Fruit fly (Drosophila melanogaster) whole organism, embryonic: Measurements from ENCODE around the gene cass.
A peak's percentile ranks its signal among the peaks of the same experiment; 100 is the strongest.

Source experiments
- CG11723 ChIP-seq: fragments of 200-800 bp; sonication (Bioruptor generic); optimal IDR thresholded peaks from 2 replicates; lab custom pipeline; 2017; ENCODE audit warnings: missing biosample characterization, mild to moderate bottlenecking, missing genetic modification characterization
- CG12071 ChIP-seq: fragments of 200-800 bp; sonication (Bioruptor generic); optimal IDR thresholded peaks from 3 replicates; lab custom pipeline; 2018; ENCODE audit warnings: missing biosample characterization, mild to moderate bottlenecking, missing genetic modification characterization
- CG12219 ChIP-seq: fragments of 200-800 bp; sonication (Bioruptor generic); optimal IDR thresholded peaks from 3 replicates; lab custom pipeline; 2018; ENCODE audit warnings: missing biosample characterization, mild to moderate bottlenecking, missing genetic modification characterization
- CG12659 ChIP-seq: fragments of 200-800 bp; sonication (Bioruptor generic); optimal IDR thresholded peaks from 3 replicates; lab custom pipeline; 2017; ENCODE audit warnings: mild to moderate bottlenecking, missing biosample characterization, missing genetic modification reagents, missing genetic modification characterization
- CG12942 ChIP-seq: fragments of 200-800 bp; sonication (Bioruptor generic); optimal IDR thresholded peaks from 3 replicates; lab custom pipeline; 2016; ENCODE audit warnings: missing biosample characterization, missing genetic modification characterization
- CG14014 ChIP-seq: fragments of 200-800 bp; sonication (Bioruptor generic); IDR thresholded peaks from 2 replicates; pipeline ENCODE4 v1.3.6; 2022; ENCODE audit warnings: missing biosample characterization, missing genetic modification characterization
- CG14667 ChIP-seq: fragments of 200-800 bp; sonication (Bioruptor generic); IDR thresholded peaks from 2 replicates; pipeline ENCODE4 v1.3.6; 2022; ENCODE audit warnings: missing biosample characterization, missing genetic modification characterization
- CG16815 ChIP-seq: fragments of 200-800 bp; sonication (Bioruptor generic); optimal IDR thresholded peaks from 3 replicates; lab custom pipeline; 2017; ENCODE audit warnings: missing biosample characterization, mild to moderate bottlenecking, missing genetic modification characterization
- CG17912 ChIP-seq: fragments of 200-800 bp; sonication (Bioruptor generic); optimal IDR thresholded peaks from 2 replicates; lab custom pipeline; 2018; ENCODE audit warnings: missing biosample characterization, mild to moderate bottlenecking, missing genetic modification characterization
- CG18619 ChIP-seq: fragments of 200-800 bp; sonication (Bioruptor generic); optimal IDR thresholded peaks from 3 replicates; lab custom pipeline; 2017; ENCODE audit warnings: missing biosample characterization, mild to moderate bottlenecking, missing genetic modification characterization
- CG4282 ChIP-seq: fragments of 200-800 bp; sonication (Bioruptor generic); optimal IDR thresholded peaks from 2 replicates; lab custom pipeline; 2016; ENCODE audit warnings: missing biosample characterization, missing genetic modification characterization
- CG4424 ChIP-seq: fragments of 200-800 bp; sonication (Bioruptor generic); optimal IDR thresholded peaks from 3 replicates; lab custom pipeline; 2016; ENCODE audit warnings: missing biosample characterization, missing genetic modification characterization
- CG4617 ChIP-seq: fragments of 200-800 bp; sonication (Bioruptor generic); optimal IDR thresholded peaks from 3 replicates; lab custom pipeline; 2016; ENCODE audit warnings: missing biosample characterization, missing genetic modification characterization, borderline replicate concordance
- CG4707 ChIP-seq: fragments of 200-800 bp; sonication (Bioruptor generic); optimal IDR thresholded peaks from 2 replicates; lab custom pipeline; 2018; ENCODE audit warnings: missing biosample characterization, mild to moderate bottlenecking, missing genetic modification characterization, moderate library complexity
- CG4820 ChIP-seq: fragments of 200-800 bp; sonication (Bioruptor generic); optimal IDR thresholded peaks from 3 replicates; lab custom pipeline; 2016; ENCODE audit warnings: missing biosample characterization, missing genetic modification characterization
- CG6854 ChIP-seq: fragments of 200-800 bp; sonication (Bioruptor generic); optimal IDR thresholded peaks from 3 replicates; lab custom pipeline; 2017; ENCODE audit warnings: missing biosample characterization, mild to moderate bottlenecking, missing genetic modification characterization
- CG7928 ChIP-seq: fragments of 200-800 bp; sonication (Bioruptor generic); optimal IDR thresholded peaks from 2 replicates; lab custom pipeline; 2017; ENCODE audit warnings: missing biosample characterization, mild to moderate bottlenecking, missing genetic modification characterization
- CG8359 ChIP-seq: fragments of 200-800 bp; sonication (Bioruptor generic); optimal IDR thresholded peaks from 2 replicates; lab custom pipeline; 2017; ENCODE audit warnings: missing biosample characterization, mild to moderate bottlenecking, missing genetic modification characterization, borderline replicate concordance
- CG9437 ChIP-seq: fragments of 200-800 bp; sonication (Bioruptor generic); optimal IDR thresholded peaks from 2 replicates; lab custom pipeline; 2018; ENCODE audit warnings: missing biosample characterization, mild to moderate bottlenecking, missing genetic modification characterization
- CoRest ChIP-seq: fragments of 200-800 bp; sonication (Bioruptor generic); optimal IDR thresholded peaks from 3 replicates; lab custom pipeline; 2018; ENCODE audit warnings: missing biosample characterization, mild to moderate bottlenecking, missing genetic modification characterization, moderate library complexity
- Doc2 ChIP-seq: fragments of 200-800 bp; sonication (Bioruptor generic); IDR thresholded peaks from 2 replicates; pipeline ENCODE4 v1.3.6; 2022; ENCODE audit warnings: missing biosample characterization, missing genetic modification characterization
- Elba2 ChIP-seq: fragments of 200-800 bp; sonication (Bioruptor generic); optimal IDR thresholded peaks from 3 replicates; lab custom pipeline; 2016; ENCODE audit warnings: missing biosample characterization, missing genetic modification characterization
- Jarid2 ChIP-seq: fragments of 200-800 bp; sonication (Bioruptor generic); optimal IDR thresholded peaks from 3 replicates; lab custom pipeline; 2017; ENCODE audit warnings: mild to moderate bottlenecking, missing biosample characterization, missing genetic modification reagents, missing genetic modification characterization
- Kr ChIP-seq: fragments of 200-800 bp; sonication (Bioruptor generic); optimal IDR thresholded peaks from 2 replicates; lab custom pipeline; 2017; ENCODE audit warnings: missing biosample characterization, mild to moderate bottlenecking, missing genetic modification characterization
- Mes4 ChIP-seq: fragments of 200-800 bp; sonication (Bioruptor generic); optimal IDR thresholded peaks from 2 replicates; lab custom pipeline; 2016; ENCODE audit warnings: missing biosample characterization, missing genetic modification characterization
- Nf-YA ChIP-seq: fragments of 200-800 bp; sonication (Bioruptor generic); IDR thresholded peaks from 2 replicates; pipeline ENCODE4 v1.3.6; 2022; ENCODE audit warnings: missing biosample characterization, missing genetic modification characterization
- Rfx ChIP-seq: fragments of 200-800 bp; sonication (Bioruptor generic); IDR thresholded peaks from 2 replicates; pipeline ENCODE4 v1.3.6; 2022; ENCODE audit warnings: missing biosample characterization, missing genetic modification characterization
- Scr ChIP-seq: fragments of 200-800 bp; sonication (Bioruptor generic); IDR thresholded peaks from 2 replicates; pipeline ENCODE4 v1.3.6; 2022; ENCODE audit warnings: missing biosample characterization, missing genetic modification characterization; ENCODE audit not compliant: partially characterized antibody
- Six4 ChIP-seq: fragments of 200-800 bp; sonication (Bioruptor generic); optimal IDR thresholded peaks from 2 replicates; lab custom pipeline; 2016; ENCODE audit warnings: missing biosample characterization, missing genetic modification characterization
- TFAM ChIP-seq: fragments of 200-800 bp; sonication (Bioruptor generic); optimal IDR thresholded peaks from 2 replicates; lab custom pipeline; 2017; ENCODE audit warnings: missing biosample characterization, missing genetic modification characterization, inconsistent platforms
- Trl ChIP-seq, 3 experiments: fragments of >200 bp in 2 of 3; fragments of 200-800 bp in 1 of 3; sonication (Bioruptor generic) in 1 of 3; optimal IDR thresholded peaks; 2 replicates in 1 of 3; 3 replicates in 2 of 3; lab custom pipeline; 2016 to 2017; ENCODE audit warnings: missing biosample characterization in 1 of 3, missing genetic modification characterization in 1 of 3
- bcd ChIP-seq: fragments of 200-800 bp; sonication (Bioruptor generic); optimal IDR thresholded peaks from 2 replicates; lab custom pipeline; 2017; ENCODE audit warnings: missing biosample characterization, mild to moderate bottlenecking, missing genetic modification characterization
- chif ChIP-seq, 2 experiments: fragments of 200-800 bp; sonication (Bioruptor generic); optimal IDR thresholded peaks; 3 replicates each; lab custom pipeline; 2016; ENCODE audit warnings: missing biosample characterization in 2 of 2, missing genetic modification characterization in 2 of 2
- crc ChIP-seq: fragments of 200-800 bp; sonication (Bioruptor generic); optimal IDR thresholded peaks from 2 replicates; lab custom pipeline; 2016; ENCODE audit warnings: missing biosample characterization, missing genetic modification characterization
- crol ChIP-seq: fragments of 200-800 bp; sonication (Bioruptor generic); IDR thresholded peaks from 2 replicates; pipeline ENCODE4 v1.3.6; 2022; ENCODE audit warnings: missing biosample characterization, missing genetic modification characterization
- dan ChIP-seq: fragments of 200-800 bp; sonication (Bioruptor generic); IDR thresholded peaks from 2 replicates; pipeline ENCODE4 v1.3.6; 2022; ENCODE audit warnings: missing biosample characterization, missing genetic modification characterization
- dmrt11E ChIP-seq: fragments of 200-800 bp; sonication (Bioruptor generic); optimal IDR thresholded peaks from 3 replicates; lab custom pipeline; 2018; ENCODE audit warnings: missing biosample characterization, mild to moderate bottlenecking, missing genetic modification characterization, moderate library complexity
- en ChIP-seq: fragments of 200-800 bp; sonication (Bioruptor generic); optimal IDR thresholded peaks from 2 replicates; lab custom pipeline; 2016; ENCODE audit warnings: missing biosample characterization, missing genetic modification characterization
- eyg ChIP-seq: fragments of 200-800 bp; sonication (Bioruptor generic); optimal IDR thresholded peaks from 3 replicates; lab custom pipeline; 2016; ENCODE audit warnings: missing biosample characterization, missing genetic modification characterization
- fu2 ChIP-seq: fragments of 200-800 bp; sonication (Bioruptor generic); optimal IDR thresholded peaks from 2 replicates; lab custom pipeline; 2016; ENCODE audit warnings: missing biosample characterization, missing genetic modification characterization
- gce ChIP-seq: fragments of 200-800 bp; sonication (Bioruptor generic); IDR thresholded peaks from 3 replicates; pipeline ENCODE4 v1.3.6; 2022; ENCODE audit warnings: missing biosample characterization, missing genetic modification characterization
- gt ChIP-seq: fragments of 200-800 bp; sonication (Bioruptor generic); IDR thresholded peaks from 2 replicates; pipeline ENCODE4 v1.3.6; 2022; ENCODE audit warnings: missing biosample characterization, missing genetic modification characterization
- kah ChIP-seq: fragments of 200-800 bp; sonication (Bioruptor generic); optimal IDR thresholded peaks from 2 replicates; lab custom pipeline; 2018; ENCODE audit warnings: missing biosample characterization, mild to moderate bottlenecking, missing genetic modification characterization
- lmd ChIP-seq: fragments of 200-800 bp; sonication (Bioruptor generic); IDR thresholded peaks from 2 replicates; pipeline ENCODE4 v1.3.6; 2022; ENCODE audit warnings: missing biosample characterization, missing genetic modification characterization
- pho ChIP-seq: fragments of 200-800 bp; sonication (Bioruptor generic); optimal IDR thresholded peaks from 2 replicates; lab custom pipeline; 2016; ENCODE audit warnings: missing biosample characterization, missing genetic modification characterization
- psq ChIP-seq: fragments of 200-800 bp; sonication (Bioruptor generic); optimal IDR thresholded peaks from 2 replicates; lab custom pipeline; 2017; ENCODE audit warnings: missing biosample characterization, missing genetic modification characterization
- row ChIP-seq: fragments of 200-800 bp; sonication (Bioruptor generic); IDR thresholded peaks from 3 replicates; pipeline ENCODE4 v1.3.6; 2022; ENCODE audit warnings: missing biosample characterization, missing genetic modification characterization
- shn ChIP-seq: fragments of 200-800 bp; sonication (Bioruptor generic); optimal IDR thresholded peaks from 3 replicates; lab custom pipeline; 2016; ENCODE audit warnings: missing biosample characterization, missing genetic modification characterization
- tin ChIP-seq: fragments of 200-800 bp; sonication (Bioruptor generic); optimal IDR thresholded peaks from 3 replicates; lab custom pipeline; 2016; ENCODE audit warnings: missing biosample characterization, missing genetic modification characterization

The cass gene

dm6 chr2L:17465915-17466677 lies 11.6 kb downstream of the cass start (continued):
- TF ChIP-seq crc (GFP tag; lab: Kevin White, UChicago) (peak; percentile 74), chif (GFP tag; optimal IDR thresholded peaks at IDR 0.05; lab: Kevin White, UChicago) (peak; percentile 84), bcd (peak; percentile 75), CG4707 (GFP tag; lab: Kevin White, UChicago) (peak; percentile 76), CG12942 (GFP tag; lab: Kevin White, UChicago) (peak; percentile 72), CG12659 (GFP tag; lab: Kevin White, UChicago) (peak; percentile 72), Trl (optimal IDR thresholded peaks at IDR 0.05; lab: Kevin White, UChicago) (no peak), Trl (GFP tag; optimal IDR thresholded peaks at IDR 0.05; lab: Kevin White, UChicago) (peak; percentile 66), row (GFP tag; lab: Robert Waterston, UW) (peak; percentile 86), tin (GFP tag; lab: Kevin White, UChicago) (peak; percentile 81), CG6854 (GFP tag; lab: Kevin White, UChicago) (peak; percentile 54), fu2 (GFP tag; lab: Kevin White, UChicago) (peak; percentile 61), Jarid2 (GFP tag; lab: Kevin White, UChicago) (peak; percentile 57), Nf-YA (GFP tag; lab: Robert Waterston, UW) (peak; percentile 80), dan (no peak; the same call in 1 of the 2 replicates), CG8359 (peak; percentile 52), CG11723 (GFP tag; lab: Kevin White, UChicago) (peak; percentile 32), Doc2 (GFP tag; lab: Robert Waterston, UW) (0 out of 2 replicates have a peak, but pooled peaks have one; percentile 41), gt (0 out of 2 replicates have a peak, but pooled peaks have one; percentile 17), Rfx (peak; percentile 74), CG14667 (GFP tag; lab: Robert Waterston, UW) (peak; percentile 69; the same call in 1 of the 2 replicates), CG4820 (GFP tag; lab: Kevin White, UChicago) (peak; percentile 75), CG4617 (peak; percentile 38), CG4424 (GFP tag; lab: Kevin White, UChicago) (peak; percentile 84), Scr (no peak), Elba2 (GFP tag; lab: Kevin White, UChicago) (no peak), CG9437 (GFP tag; lab: Kevin White, UChicago) (peak; percentile 71), lmd (GFP tag; lab: Robert Waterston, UW) (peak; percentile 76), crol (GFP tag; lab: Robert Waterston, UW) (peak; percentile 28; the same call in 1 of the 2 replicates), CG16815 (GFP tag; lab: Kevin White, UChicago) (peak; percentile 63), CG12071 (GFP tag; lab: Kevin White, UChicago) (peak; percentile 65), pho (GFP tag; lab: Kevin White, UChicago) (peak; percentile 76), CG4282 (peak; percentile 69), Mes4 (GFP tag; lab: Kevin White, UChicago) (peak; percentile 64), TFAM (peak; percentile 4), CG18619 (GFP tag; lab: Kevin White, UChicago) (peak; percentile 70), CG14014 (GFP tag; lab: Robert Waterston, UW) (peak; percentile 60; the same call in 1 of the 2 replicates), CG17912 (GFP tag; lab: Kevin White, UChicago) (peak; percentile 9), kah (GFP tag; lab: Kevin White, UChicago) (peak; percentile 77), Kr (GFP tag; lab: Kevin White, UChicago) (no peak), en (GFP tag; lab: Kevin White, UChicago) (peak; percentile 69), dmrt11E (tag; lab: Kevin White, UChicago) (peak; percentile 82), gce (peak; percentile 68; the same call in 2 of the 3 replicates), CG7928 (peak; percentile 25), eyg (GFP tag; lab: Kevin White, UChicago) (peak; percentile 62), CG12219 (GFP tag; lab: Kevin White, UChicago) (peak; percentile 82), CoRest (tag; lab: Kevin White, UChicago) (peak; percentile 86), psq (GFP tag; lab: Kevin White, UChicago) (no peak), Six4 (GFP tag; lab: Kevin White, UChicago) (peak; percentile 84), shn (peak; percentile 77)
